Worm (Caenorhabditis elegans): Measurements from ENCODE around the gene T22C8.4.

DNA sequence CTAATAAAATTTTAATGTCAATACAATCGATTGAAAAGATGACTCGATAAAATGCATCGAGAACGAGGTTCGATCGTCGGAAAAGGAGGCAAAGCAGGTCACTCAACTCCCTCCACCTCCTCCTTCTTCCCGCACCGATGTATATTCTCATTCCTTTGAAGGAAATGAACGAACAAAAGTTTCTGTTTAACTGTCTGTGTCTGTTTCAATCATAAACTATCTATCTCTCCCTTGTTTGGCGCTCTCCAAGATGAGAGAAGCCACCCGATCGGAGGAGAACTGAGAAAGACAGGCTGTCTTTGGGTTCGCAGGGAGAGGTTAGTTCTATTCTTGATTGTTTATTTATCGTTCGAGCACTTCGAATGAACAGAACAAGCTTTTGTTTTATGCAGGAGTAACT is 17.8 kb upstream of the T22C8.4 start, which contains the start of gene D2085.7:
- TF ChIP-seq W03F9.2 (tag; optimal IDR thresholded peaks at IDR 0.05) (no peak), dao-5 (tag; optimal IDR thresholded peaks at IDR 0.05) (no peak), him-1 (tag; optimal IDR thresholded peaks at IDR 0.05) (no peak)

Data from whole organism, L4/young adult.